Fruit fly (Drosophila melanogaster) whole organism: ENCODE results near the gene CG15412.

Source experiments
- Dll ChIP-seq: fragments of >200 bp; optimal IDR thresholded peaks from 2 replicates; lab custom pipeline; 2017
- EcR ChIP-seq, 2 experiments: fragments of >200 bp; optimal IDR thresholded peaks; 2 replicates each; lab custom pipeline; 2017; ENCODE audit warnings: missing biosample characterization in 2 of 2, missing genetic modification characterization in 2 of 2, missing genetic modification reagents in 2 of 2
- pan ChIP-seq: fragments of >200 bp; optimal IDR thresholded peaks from 2 replicates; lab custom pipeline; 2017
- psq ChIP-seq: fragments of >200 bp; optimal IDR thresholded peaks from 2 replicates; lab custom pipeline; 2017

DNA sequence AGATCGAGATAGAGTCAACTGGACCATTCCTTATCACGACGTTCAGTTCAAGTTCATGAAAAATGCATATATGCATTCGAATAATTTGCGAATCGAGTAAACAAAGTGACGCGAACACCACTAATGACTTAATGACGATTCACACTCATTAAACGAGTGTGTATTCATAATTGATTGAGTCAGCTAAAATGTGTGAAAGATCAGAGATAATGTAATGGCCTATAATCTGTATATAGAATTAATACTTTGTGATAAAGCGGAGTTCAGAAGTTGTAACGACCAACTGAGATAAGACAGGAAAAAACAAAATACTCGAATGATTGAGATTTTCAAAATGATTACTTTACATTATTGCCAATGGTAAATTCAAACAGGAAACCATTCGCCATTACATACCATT, 5.7 kb downstream of the CG15412 start:
- TF ChIP-seq psq (no peak), EcR (GFP tag; optimal IDR thresholded peaks at IDR 0.05; lab: Kevin White, UChicago) (no peak), pan (lab: Kevin White, UChicago) (no peak), Dll (lab: Kevin White, UChicago) (no peak)
